Fruit fly (Drosophila melanogaster): ENCODE data around the gene Keap1.

Gene Keap1

DNA sequence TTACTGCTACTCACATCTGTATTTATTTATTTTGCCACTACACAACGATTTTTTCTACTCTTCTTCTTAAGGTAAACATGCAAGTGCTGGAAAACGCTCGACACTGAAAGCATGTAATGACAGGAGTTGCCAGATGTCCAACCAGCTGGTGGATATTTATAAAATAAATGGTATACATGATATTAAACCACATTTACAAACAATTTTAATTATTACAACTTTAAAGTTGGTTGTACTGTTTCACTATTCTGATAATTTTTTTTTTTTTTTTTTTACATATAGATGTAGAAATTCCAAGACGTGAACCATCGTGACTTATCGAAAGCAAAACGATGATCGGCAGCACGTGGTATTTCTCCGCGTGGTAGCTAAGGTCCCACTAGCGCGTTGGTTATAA, at the start of gene Keap1, which contains the start of gene kuk (continued):
- peak; percentile 86 for TF ChIP-seq CG4617 (GFP tag; optimal IDR thresholded peaks at IDR 0.05; ENCODE audit: borderline replicate concordance)
- peak; percentile 7 for TF ChIP-seq Mes4 (GFP tag; optimal IDR thresholded peaks at IDR 0.05)
- TF ChIP-seq CG10543 (GFP tag; optimal IDR thresholded peaks at IDR 0.05) = peak; percentile 37
- TF ChIP-seq Optix (GFP tag; IDR thresholded peaks at IDR 0.05) = no peak
- peak; percentile 27 for TF ChIP-seq Atf-2 (GFP tag; optimal IDR thresholded peaks at IDR 0.05)
- TF ChIP-seq grau (tag; optimal IDR thresholded peaks at IDR 0.05) = peak; percentile 24
- peak; percentile 54 for TF ChIP-seq HHEX (GFP tag; optimal IDR thresholded peaks at IDR 0.05)
- peak; percentile 32 for TF ChIP-seq CG15696 (tag; optimal IDR thresholded peaks at IDR 0.05)
- peak; percentile 85 for TF ChIP-seq Sin3A (optimal IDR thresholded peaks at IDR 0.05)
- TF ChIP-seq crp (GFP tag; optimal IDR thresholded peaks at IDR 0.05) = peak; percentile 5 to 81
- TF ChIP-seq fd102C (GFP tag; optimal IDR thresholded peaks at IDR 0.05) = no peak
- TF ChIP-seq kay (GFP tag; optimal IDR thresholded peaks at IDR 0.05) = no peak
- peak; percentile 37 for TF ChIP-seq fd3F (GFP tag; optimal IDR thresholded peaks at IDR 0.05)
- TF ChIP-seq Lpt (GFP tag; optimal IDR thresholded peaks at IDR 0.05) = no peak
- TF ChIP-seq CG13287 (GFP tag; IDR thresholded peaks at IDR 0.05; ENCODE audit: partially characterized antibody) = peak; percentile 91
- no peak for TF ChIP-seq dan (GFP tag; IDR thresholded peaks at IDR 0.05)
- TF ChIP-seq Eip74EF (GFP tag; optimal IDR thresholded peaks at IDR 0.05) = no peak
- no peak for TF ChIP-seq Ssrp (tag; optimal IDR thresholded peaks at IDR 0.05)
- no peak for TF ChIP-seq bigmax (GFP tag; optimal IDR thresholded peaks at IDR 0.05)
- TF ChIP-seq eyg (GFP tag; optimal IDR thresholded peaks at IDR 0.05) = peak; percentile 58
- TF ChIP-seq en (GFP tag; optimal IDR thresholded peaks at IDR 0.05) = no peak
- peak; percentile 29 for TF ChIP-seq her (GFP tag; optimal IDR thresholded peaks at IDR 0.05)
- TF ChIP-seq CG6689 (GFP tag; IDR thresholded peaks at IDR 0.05) = no peak
- no peak for TF ChIP-seq fru (optimal IDR thresholded peaks at IDR 0.05)
- no peak for TF ChIP-seq ash1 (GFP tag; optimal IDR thresholded peaks at IDR 0.05)
- peak; percentile 48 for TF ChIP-seq Asciz (GFP tag; optimal IDR thresholded peaks at IDR 0.05)
- TF ChIP-seq CG34422 (GFP tag; IDR thresholded peaks at IDR 0.05) = peak; percentile 37; the same call in 2 of the 3 replicates
- TF ChIP-seq NC2β (GFP tag; optimal IDR thresholded peaks at IDR 0.05) = peak; percentile 67
- TF ChIP-seq grn (GFP tag; optimal IDR thresholded peaks at IDR 0.05) = no peak
- TF ChIP-seq ewg (GFP tag; optimal IDR thresholded peaks at IDR 0.05) = peak; percentile 58
- peak; percentile 67 for TF ChIP-seq ranshi (GFP tag; IDR thresholded peaks at IDR 0.05)
- TF ChIP-seq CG16813 (GFP tag; IDR thresholded peaks at IDR 0.05; ENCODE audit: partially characterized antibody) = peak; percentile 78
- TF ChIP-seq Dip2 (GFP tag; IDR thresholded peaks at IDR 0.05) = no peak
- peak; percentile 94 for TF ChIP-seq gfzf (GFP tag; optimal IDR thresholded peaks at IDR 0.05)
- TF ChIP-seq gcm2 (GFP tag; optimal IDR thresholded peaks at IDR 0.05) = peak; percentile 41
- TF ChIP-seq B-H2 (GFP tag; optimal IDR thresholded peaks at IDR 0.05) = peak; percentile 61
- peak; percentile 77 for TF ChIP-seq CG33213 (GFP tag; optimal IDR thresholded peaks at IDR 0.05)
- no peak for TF ChIP-seq Mrtf (GFP tag; IDR thresholded peaks at IDR 0.05)
- peak; percentile 13; the same call in 1 of the 3 replicates for TF ChIP-seq CG11560 (tag; IDR thresholded peaks at IDR 0.05)
- no peak for TF ChIP-seq CG4282 (GFP tag; optimal IDR thresholded peaks at IDR 0.05)
- peak; percentile 73 for TF ChIP-seq HmgZ (tag; optimal IDR thresholded peaks at IDR 0.05)
- peak; percentile 12 for TF ChIP-seq CG2678 (tag; optimal IDR thresholded peaks at IDR 0.05)
- no peak for TF ChIP-seq org-1 (GFP tag; optimal IDR thresholded peaks at IDR 0.05)
- 0 out of 3 replicates have a peak, but pooled peaks have one; percentile 4 for TF ChIP-seq CG2889 (GFP tag; IDR thresholded peaks at IDR 0.05)
- TF ChIP-seq cwo (GFP tag; optimal IDR thresholded peaks at IDR 0.05) = no peak
- no peak for TF ChIP-seq ase (GFP tag; IDR thresholded peaks at IDR 0.05)
- TF ChIP-seq ato (GFP tag; IDR thresholded peaks at IDR 0.05; ENCODE audit: partially characterized antibody) = no peak; the same call in 1 of the 2 replicates
- no peak for TF ChIP-seq ssp (GFP tag; IDR thresholded peaks at IDR 0.05)
- TF ChIP-seq GATAe (GFP tag; conservative IDR thresholded peaks at IDR 0.05) = no peak
- no peak for TF ChIP-seq kni (GFP tag; optimal IDR thresholded peaks at IDR 0.05)
- TF ChIP-seq Bteb2 (GFP tag; optimal IDR thresholded peaks at IDR 0.05) = peak; percentile 49

All from whole organism, embryonic.